Worm (Caenorhabditis elegans) whole organism, L3 larva: ENCODE data around the gene col-96.

Experiments
- R02D3.7 ChIP-seq: fragments of 150-350 bp; optimal IDR thresholded peaks from 2 replicates; lab custom pipeline; 2014; ENCODE audit warnings: missing biosample characterization, missing genetic modification characterization
- ama-1 ChIP-seq: fragments of 150-350 bp; optimal IDR thresholded peaks from 2 replicates; lab custom pipeline; 2018
- elt-3 ChIP-seq, 3 experiments: fragments of 150-350 bp in 1 of 3; sonication (generic microtip) in 2 of 3; optimal IDR thresholded peaks; 2 replicates in 2 of 3; 4 replicates in 1 of 3; lab custom pipeline; 2014 to 2017; ENCODE audit warnings: missing biosample characterization in 3 of 3, missing genetic modification characterization in 3 of 3
- jun-1 ChIP-seq: fragments of 150-350 bp; optimal IDR thresholded peaks from 2 replicates; lab custom pipeline; 2014; ENCODE audit warnings: missing biosample characterization, missing genetic modification reagents, missing genetic modification characterization
- nhr-11 ChIP-seq: fragments of 150-350 bp; optimal IDR thresholded peaks from 2 replicates; lab custom pipeline; 2014; ENCODE audit warnings: missing biosample characterization, missing genetic modification characterization
- nhr-12 ChIP-seq: fragments of 150-350 bp; optimal IDR thresholded peaks from 2 replicates; lab custom pipeline; 2014; ENCODE audit warnings: missing biosample characterization, missing genetic modification characterization
- nhr-23 ChIP-seq: fragments of 150-350 bp; optimal IDR thresholded peaks from 2 replicates; lab custom pipeline; 2014; ENCODE audit warnings: missing biosample characterization, missing genetic modification reagents, missing genetic modification characterization
- nhr-237 ChIP-seq: fragments of 150-350 bp; optimal IDR thresholded peaks from 2 replicates; lab custom pipeline; 2014; ENCODE audit warnings: missing biosample characterization, missing genetic modification characterization
- snpc-4 ChIP-seq: fragments of 150-350 bp; optimal IDR thresholded peaks from 2 replicates; lab custom pipeline; 2014; ENCODE audit warnings: missing biosample characterization, missing genetic modification characterization
- unc-39 ChIP-seq: sonication (generic microtip); optimal IDR thresholded peaks from 4 replicates; lab custom pipeline; 2017; ENCODE audit warnings: missing biosample characterization, missing genetic modification characterization
- ztf-11 ChIP-seq: fragments of 150-350 bp; optimal IDR thresholded peaks from 2 replicates; lab custom pipeline; 2014; ENCODE audit warnings: missing biosample characterization, missing genetic modification characterization
- ztf-4 ChIP-seq: fragments of 150-350 bp; optimal IDR thresholded peaks from 2 replicates; lab custom pipeline; 2014; ENCODE audit warnings: missing biosample characterization, missing genetic modification characterization

DNA sequence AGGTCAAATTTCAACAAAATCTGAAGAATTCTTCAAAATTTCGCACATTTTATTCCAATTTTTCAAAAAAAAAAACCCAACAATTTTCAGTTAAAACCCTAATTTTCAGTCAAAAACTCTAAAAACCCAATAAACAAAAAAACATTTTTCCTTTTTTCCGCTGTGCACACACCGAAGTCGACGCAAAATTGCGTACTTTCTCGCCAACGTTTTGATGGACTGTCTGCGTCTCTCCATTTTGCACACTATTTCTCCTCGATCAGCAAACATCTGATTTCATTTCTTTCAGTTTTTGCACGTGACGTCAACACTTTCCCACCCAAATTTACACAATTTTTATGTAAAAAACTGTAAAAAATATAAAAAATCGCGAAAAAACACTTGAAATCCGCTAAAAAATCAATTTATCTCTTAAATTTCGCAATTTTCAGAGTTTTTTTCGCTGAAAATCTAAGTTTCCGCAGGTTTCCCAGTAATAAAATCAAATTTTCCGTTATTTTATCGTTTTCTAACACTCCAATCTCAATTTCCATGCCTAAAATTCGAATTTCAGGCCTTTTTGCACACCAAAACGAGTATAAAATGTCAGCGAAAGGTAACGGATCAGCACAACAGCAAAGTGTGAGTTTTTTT lies 49.3 kb downstream of the col-96 start, which contains the start of gene crh-1:
- TF ChIP-seq unc-39 (tag; lab: Kevin White, UChicago) (no peak), elt-3 (tag; optimal IDR thresholded peaks at IDR 0.05; lab: Kevin White, UChicago) (no peak), jun-1 (peak; percentile 2), snpc-4 (no peak), ama-1 (peak; percentile 11), ztf-4 (tag; lab: Kevin White, UChicago) (no peak), nhr-11 (tag; lab: Kevin White, UChicago) (no peak), nhr-12 (tag; lab: Kevin White, UChicago) (no peak), nhr-23 (tag; lab: Kevin White, UChicago) (peak; percentile 65), nhr-237 (tag; lab: Kevin White, UChicago) (no peak), ztf-11 (tag; lab: Kevin White, UChicago) (no peak), R02D3.7 (tag; lab: Kevin White, UChicago) (peak; percentile 18)
